Fruit fly (Drosophila melanogaster): ENCODE data around the gene CG5886.

CG5886 gene

dm6 chr3R:25830128-25830527 lies 21.3 kb upstream of the CG5886 start, which contains the start of gene Sfp96F:
Gene Sfp96F, minus strand, starts transcription at chr3R:25830228.
- TF ChIP-seq Pif1A (GFP tag; optimal IDR thresholded peaks at IDR 0.05) (no peak), CG8159 (tag; optimal IDR thresholded peaks at IDR 0.05) (no peak), CG14655 (GFP tag; optimal IDR thresholded peaks at IDR 0.05) (no peak)

dm6 chr3R:25830814-25831213 lies 20.6 kb upstream of the CG5886 start, which contains the start of gene Mst57Db:
Gene Mst57Db, minus strand, starts transcription at chr3R:25830914.
- no peak for TF ChIP-seq EcR (GFP tag; optimal IDR thresholded peaks at IDR 0.05)
- TF ChIP-seq Ets98B (GFP tag; IDR thresholded peaks at IDR 0.05): no peak
- TF ChIP-seq CG17806 (tag; optimal IDR thresholded peaks at IDR 0.05): no peak
- no peak for TF ChIP-seq rn (GFP tag; IDR thresholded peaks at IDR 0.05)
- TF ChIP-seq Pif1B (GFP tag; optimal IDR thresholded peaks at IDR 0.05): no peak
- TF ChIP-seq CG13204 (GFP tag; optimal IDR thresholded peaks at IDR 0.05): no peak
- no peak for TF ChIP-seq fd96Ca (GFP tag; IDR thresholded peaks at IDR 0.05)
- no peak for TF ChIP-seq CG15710 (tag; optimal IDR thresholded peaks at IDR 0.05)
- TF ChIP-seq CG9948 (tag; optimal IDR thresholded peaks at IDR 0.05): no peak
- TF ChIP-seq CG32121 (GFP tag; IDR thresholded peaks at IDR 0.05): no peak
- TF ChIP-seq CG34367 (tag; optimal IDR thresholded peaks at IDR 0.05): no peak
- no peak for TF ChIP-seq CG12605 (GFP tag; IDR thresholded peaks at IDR 0.05)
- TF ChIP-seq CG8301 (tag; optimal IDR thresholded peaks at IDR 0.05): no peak
- TF ChIP-seq Pif1A (GFP tag; optimal IDR thresholded peaks at IDR 0.05): no peak
- TF ChIP-seq gl (tag; optimal IDR thresholded peaks at IDR 0.05): no peak
- TF ChIP-seq CG8159 (tag; optimal IDR thresholded peaks at IDR 0.05): no peak
- no peak for TF ChIP-seq Snoo (tag; optimal IDR thresholded peaks at IDR 0.05)

- TF ChIP-seq CG8159 (tag; optimal IDR thresholded peaks at IDR 0.05) (no peak), gl (tag; optimal IDR thresholded peaks at IDR 0.05) (no peak), CG14655 (GFP tag; optimal IDR thresholded peaks at IDR 0.05) (no peak), CG10348 (GFP tag; IDR thresholded peaks at IDR 0.05) (no peak), Snoo (tag; optimal IDR thresholded peaks at IDR 0.05) (no peak), CG4496 (GFP tag; IDR thresholded peaks at IDR 0.05) (no peak), CG32121 (GFP tag; IDR thresholded peaks at IDR 0.05) (no peak), CG34367 (tag; optimal IDR thresholded peaks at IDR 0.05) (no peak), CG13204 (GFP tag; optimal IDR thresholded peaks at IDR 0.05) (no peak), CG12605 (GFP tag; IDR thresholded peaks at IDR 0.05) (no peak), fd96Ca (GFP tag; IDR thresholded peaks at IDR 0.05) (no peak), Ets98B (GFP tag; IDR thresholded peaks at IDR 0.05) (no peak), Pif1A (GFP tag; optimal IDR thresholded peaks at IDR 0.05) (no peak), CG17806 (tag; optimal IDR thresholded peaks at IDR 0.05) (no peak), EcR (GFP tag; optimal IDR thresholded peaks at IDR 0.05) (no peak), CG15710 (tag; optimal IDR thresholded peaks at IDR 0.05) (no peak), rn (GFP tag; IDR thresholded peaks at IDR 0.05) (no peak), D1 (tag; optimal IDR thresholded peaks at IDR 0.05) (no peak), Pif1B (GFP tag; optimal IDR thresholded peaks at IDR 0.05) (no peak)
Measured at dm6 chr3R:25831799-25832280, 19.6 kb upstream of the CG5886 start, which contains the start of the genes Mst57Da and alpha4GT2. Gene Mst57Da, minus strand, starts transcription at chr3R:25831899. Gene alpha4GT2, plus strand, starts transcription at chr3R:25832230.

dm6 chr3R:25854825-25855224 lies 3.4 kb downstream of the CG5886 start:
- TF ChIP-seq D1 (tag; optimal IDR thresholded peaks at IDR 0.05): no peak
- TF ChIP-seq CG15710 (tag; optimal IDR thresholded peaks at IDR 0.05): peak; percentile 0
- peak; percentile 31 for TF ChIP-seq CG8159 (tag; optimal IDR thresholded peaks at IDR 0.05)
- TF ChIP-seq Pif1A (GFP tag; optimal IDR thresholded peaks at IDR 0.05): no peak
- TF ChIP-seq Snoo (tag; optimal IDR thresholded peaks at IDR 0.05): no peak
- 0 out of 2 replicates have a peak, but pooled peaks have one; percentile 14 for TF ChIP-seq Ets98B (GFP tag; IDR thresholded peaks at IDR 0.05)
- TF ChIP-seq CG32121 (GFP tag; IDR thresholded peaks at IDR 0.05): 0 out of 2 replicates have a peak, but pooled peaks have one; percentile 26
- peak; percentile 38 for TF ChIP-seq CG17806 (tag; optimal IDR thresholded peaks at IDR 0.05)

dm6 chr3R:25855594-25856305 lies 4.3 kb downstream of the CG5886 start, which contains the start of gene CG5890:
Gene CG5890, plus strand, starts transcription at chr3R:25856154.
- TF ChIP-seq Pif1A (GFP tag; optimal IDR thresholded peaks at IDR 0.05) (no peak), CG8159 (tag; optimal IDR thresholded peaks at IDR 0.05) (peak; percentile 49), CG14655 (GFP tag; optimal IDR thresholded peaks at IDR 0.05) (peak; percentile 39), CG8301 (tag; optimal IDR thresholded peaks at IDR 0.05) (peak; percentile 9)

dm6 chr3R:25870389-25870788 lies 19.0 kb downstream of the CG5886 start:
- no peak for TF ChIP-seq gl (tag; optimal IDR thresholded peaks at IDR 0.05)
- TF ChIP-seq EcR (GFP tag; optimal IDR thresholded peaks at IDR 0.05): no peak
- TF ChIP-seq CG15710 (tag; optimal IDR thresholded peaks at IDR 0.05): no peak
- no peak for TF ChIP-seq fd96Ca (GFP tag; IDR thresholded peaks at IDR 0.05)
- no peak for TF ChIP-seq CG32121 (GFP tag; IDR thresholded peaks at IDR 0.05)
- TF ChIP-seq CG12605 (GFP tag; IDR thresholded peaks at IDR 0.05): no peak
- TF ChIP-seq CG8159 (tag; optimal IDR thresholded peaks at IDR 0.05): no peak

Measured in whole organism, pupa.